Fruit fly (Drosophila melanogaster) whole organism, embryonic: ENCODE measurements around the gene CG42814.

Experiments
- Adf1 ChIP-seq: fragments of 200-800 bp; sonication (Bioruptor generic); IDR thresholded peaks from 2 replicates; pipeline ENCODE4 v1.3.6; 2022; ENCODE audit warnings: missing biosample characterization, missing genetic modification characterization
- CG10267 ChIP-seq: fragments of 200-800 bp; sonication (Bioruptor generic); optimal IDR thresholded peaks from 2 replicates; lab custom pipeline; 2018; ENCODE audit warnings: missing biosample characterization, mild to moderate bottlenecking, missing genetic modification characterization, moderate library complexity
- CG10274 ChIP-seq: fragments of 200-800 bp; sonication (Bioruptor generic); optimal IDR thresholded peaks from 3 replicates; lab custom pipeline; 2017; ENCODE audit warnings: missing biosample characterization, mild to moderate bottlenecking, missing genetic modification characterization
- CG10654 ChIP-seq: fragments of 200-800 bp; sonication (Bioruptor generic); optimal IDR thresholded peaks from 2 replicates; lab custom pipeline; 2016; ENCODE audit warnings: missing biosample characterization, missing genetic modification characterization
- CG12155 ChIP-seq: fragments of 200-800 bp; sonication (Bioruptor generic); optimal IDR thresholded peaks from 3 replicates; lab custom pipeline; 2016; ENCODE audit warnings: missing biosample characterization, missing genetic modification characterization
- CG12219 ChIP-seq: fragments of 200-800 bp; sonication (Bioruptor generic); optimal IDR thresholded peaks from 3 replicates; lab custom pipeline; 2018; ENCODE audit warnings: missing biosample characterization, mild to moderate bottlenecking, missing genetic modification characterization
- CG12659 ChIP-seq: fragments of 200-800 bp; sonication (Bioruptor generic); optimal IDR thresholded peaks from 3 replicates; lab custom pipeline; 2017; ENCODE audit warnings: mild to moderate bottlenecking, missing biosample characterization, missing genetic modification reagents, missing genetic modification characterization
- CG12744 ChIP-seq: fragments of 200-800 bp; sonication (Bioruptor generic); optimal IDR thresholded peaks from 2 replicates; lab custom pipeline; 2016; ENCODE audit warnings: missing biosample characterization, missing genetic modification characterization
- CG14050 ChIP-seq: fragments of 200-800 bp; sonication (Bioruptor generic); IDR thresholded peaks from 3 replicates; pipeline ENCODE4 v1.3.6; 2022; ENCODE audit warnings: missing biosample characterization, missing genetic modification characterization
- CG1529 ChIP-seq: fragments of 200-800 bp; sonication (Bioruptor generic); optimal IDR thresholded peaks from 3 replicates; lab custom pipeline; 2018; ENCODE audit warnings: missing biosample characterization, missing genetic modification characterization
- CG15479 ChIP-seq: fragments of 200-800 bp; sonication (Bioruptor generic); optimal IDR thresholded peaks from 3 replicates; lab custom pipeline; 2019; ENCODE audit warnings: missing biosample characterization, mild to moderate bottlenecking, missing genetic modification characterization, moderate library complexity
- CG17385 ChIP-seq: fragments of 200-800 bp; sonication (Bioruptor generic); optimal IDR thresholded peaks from 3 replicates; lab custom pipeline; 2018; ENCODE audit warnings: missing biosample characterization, mild to moderate bottlenecking, missing genetic modification characterization
- CG18764 ChIP-seq: fragments of 200-800 bp; sonication (Bioruptor generic); optimal IDR thresholded peaks from 3 replicates; lab custom pipeline; 2016; ENCODE audit warnings: missing biosample characterization, missing genetic modification characterization
- CG2116 ChIP-seq: fragments of 200-800 bp; sonication (Bioruptor generic); optimal IDR thresholded peaks from 3 replicates; lab custom pipeline; 2018; ENCODE audit warnings: missing biosample characterization, mild to moderate bottlenecking, missing genetic modification characterization
- CG30431 ChIP-seq: fragments of 200-800 bp; sonication (Bioruptor generic); optimal IDR thresholded peaks from 2 replicates; lab custom pipeline; 2017; ENCODE audit warnings: missing biosample characterization, missing genetic modification characterization
- CG34224 ChIP-seq: fragments of 200-800 bp; sonication (Bioruptor generic); IDR thresholded peaks from 3 replicates; pipeline ENCODE4 v1.3.6; 2022; ENCODE audit warnings: missing biosample characterization, missing genetic modification characterization; ENCODE audit not compliant: partially characterized antibody
- CG5953 ChIP-seq: fragments of 200-800 bp; sonication (Bioruptor generic); IDR thresholded peaks from 2 replicates; pipeline ENCODE4 v1.3.6; 2022; ENCODE audit warnings: missing biosample characterization, missing genetic modification characterization
- CG7786 ChIP-seq: fragments of 200-800 bp; sonication (Bioruptor generic); optimal IDR thresholded peaks from 2 replicates; lab custom pipeline; 2016; ENCODE audit warnings: missing biosample characterization, missing genetic modification characterization
- CG8478 ChIP-seq: fragments of >200 bp; optimal IDR thresholded peaks from 2 replicates; lab custom pipeline; 2018
- CG9817 ChIP-seq: fragments of 200-800 bp; sonication (Bioruptor generic); optimal IDR thresholded peaks from 2 replicates; lab custom pipeline; 2018; ENCODE audit warnings: missing biosample characterization, mild to moderate bottlenecking, missing genetic modification characterization, moderate library complexity
- Dad ChIP-seq: fragments of 200-800 bp; sonication (Bioruptor generic); optimal IDR thresholded peaks from 3 replicates; lab custom pipeline; 2016; ENCODE audit warnings: missing biosample characterization, missing genetic modification characterization
- Dek ChIP-seq: fragments of 200-800 bp; sonication (Bioruptor generic); optimal IDR thresholded peaks from 3 replicates; lab custom pipeline; 2019; ENCODE audit warnings: missing biosample characterization, mild to moderate bottlenecking, missing genetic modification characterization, moderate library complexity
- Ets97D ChIP-seq: fragments of 200-800 bp; sonication (Bioruptor generic); optimal IDR thresholded peaks from 3 replicates; lab custom pipeline; 2016; ENCODE audit warnings: missing biosample characterization, missing genetic modification characterization
- Fer2 ChIP-seq: fragments of 200-800 bp; sonication (Bioruptor generic); optimal IDR thresholded peaks from 2 replicates; lab custom pipeline; 2018; ENCODE audit warnings: missing biosample characterization, mild to moderate bottlenecking, missing genetic modification characterization, moderate library complexity
- HLH3B ChIP-seq: fragments of 200-800 bp; sonication (Bioruptor generic); IDR thresholded peaks from 2 replicates; pipeline ENCODE4 v1.3.6; 2022; ENCODE audit warnings: missing biosample characterization, missing genetic modification characterization
- Lpt ChIP-seq: fragments of >200 bp; optimal IDR thresholded peaks from 2 replicates; lab custom pipeline; 2018; ENCODE audit warnings: missing biosample characterization, missing genetic modification characterization
- NFAT ChIP-seq: fragments of 200-800 bp; sonication (Bioruptor generic); IDR thresholded peaks from 2 replicates; pipeline ENCODE4 v1.3.6; 2022; ENCODE audit warnings: missing biosample characterization, missing genetic modification characterization
- Scr ChIP-seq: fragments of 200-800 bp; sonication (Bioruptor generic); IDR thresholded peaks from 2 replicates; pipeline ENCODE4 v1.3.6; 2022; ENCODE audit warnings: missing biosample characterization, missing genetic modification characterization; ENCODE audit not compliant: partially characterized antibody
- Xbp1 ChIP-seq: fragments of 200-800 bp; sonication (Bioruptor generic); optimal IDR thresholded peaks from 3 replicates; lab custom pipeline; 2016; ENCODE audit warnings: missing biosample characterization, mild to moderate bottlenecking, missing genetic modification characterization
- bab2 ChIP-seq: fragments of 200-800 bp; sonication (Bioruptor generic); optimal IDR thresholded peaks from 2 replicates; lab custom pipeline; 2016; ENCODE audit warnings: missing biosample characterization, missing genetic modification characterization
- bcd ChIP-seq: fragments of 200-800 bp; sonication (Bioruptor generic); optimal IDR thresholded peaks from 2 replicates; lab custom pipeline; 2017; ENCODE audit warnings: missing biosample characterization, mild to moderate bottlenecking, missing genetic modification characterization
- cg ChIP-seq: fragments of 200-800 bp; sonication (Bioruptor generic); optimal IDR thresholded peaks from 3 replicates; lab custom pipeline; 2019; ENCODE audit warnings: missing biosample characterization, mild to moderate bottlenecking, missing genetic modification characterization, moderate library complexity
- chm ChIP-seq: fragments of 200-800 bp; sonication (Bioruptor generic); IDR thresholded peaks from 2 replicates; pipeline ENCODE4 v1.3.6; 2022; ENCODE audit warnings: missing biosample characterization, missing genetic modification characterization
- dmrt11E ChIP-seq: fragments of 200-800 bp; sonication (Bioruptor generic); optimal IDR thresholded peaks from 3 replicates; lab custom pipeline; 2018; ENCODE audit warnings: missing biosample characterization, mild to moderate bottlenecking, missing genetic modification characterization, moderate library complexity
- fd102C ChIP-seq: fragments of 200-800 bp; sonication (Bioruptor generic); optimal IDR thresholded peaks from 2 replicates; lab custom pipeline; 2018; ENCODE audit warnings: missing biosample characterization, mild to moderate bottlenecking, missing genetic modification characterization, moderate library complexity
- gro ChIP-seq: fragments of 200-800 bp; sonication (Bioruptor generic); optimal IDR thresholded peaks from 2 replicates; lab custom pipeline; 2016; ENCODE audit warnings: missing biosample characterization, missing genetic modification characterization
- kah ChIP-seq: fragments of 200-800 bp; sonication (Bioruptor generic); optimal IDR thresholded peaks from 2 replicates; lab custom pipeline; 2018; ENCODE audit warnings: missing biosample characterization, mild to moderate bottlenecking, missing genetic modification characterization
- kni ChIP-seq: fragments of 200-800 bp; sonication (Bioruptor generic); optimal IDR thresholded peaks from 3 replicates; lab custom pipeline; 2017; ENCODE audit warnings: mild to moderate bottlenecking, missing biosample characterization, missing genetic modification reagents, missing genetic modification characterization
- nau ChIP-seq: fragments of 200-800 bp; sonication (Bioruptor generic); optimal IDR thresholded peaks from 3 replicates; lab custom pipeline; 2017; ENCODE audit warnings: missing biosample characterization, mild to moderate bottlenecking, missing genetic modification characterization, missing genetic modification reagents
- nerfin-1 ChIP-seq: fragments of 200-800 bp; sonication (Bioruptor generic); optimal IDR thresholded peaks from 3 replicates; lab custom pipeline; 2019; ENCODE audit warnings: missing biosample characterization, mild to moderate bottlenecking, missing genetic modification characterization, moderate library complexity
- nerfin-2 ChIP-seq: fragments of 200-800 bp; sonication (Bioruptor generic); IDR thresholded peaks from 2 replicates; pipeline ENCODE4 v1.3.6; 2022; ENCODE audit warnings: missing biosample characterization, missing genetic modification characterization; ENCODE audit not compliant: partially characterized antibody
- otp ChIP-seq: fragments of 200-800 bp; sonication (Bioruptor generic); IDR thresholded peaks from 3 replicates; pipeline ENCODE4, ENCODE4 v1.3.6; 2022; ENCODE audit warnings: missing biosample characterization, missing genetic modification characterization
- pho ChIP-seq: fragments of 200-800 bp; sonication (Bioruptor generic); optimal IDR thresholded peaks from 2 replicates; lab custom pipeline; 2016; ENCODE audit warnings: missing biosample characterization, missing genetic modification characterization
- ranshi ChIP-seq: fragments of 200-800 bp; sonication (Bioruptor generic); IDR thresholded peaks from 2 replicates; pipeline ENCODE4 v1.3.6; 2022; ENCODE audit warnings: missing biosample characterization, missing genetic modification characterization
- sc ChIP-seq, 3 experiments: fragments of >200 bp in 2 of 3; fragments of 200-800 bp in 1 of 3; sonication (Bioruptor generic) in 1 of 3; optimal IDR thresholded peaks; 2 replicates in 2 of 3; 3 replicates in 1 of 3; lab custom pipeline; 2017; ENCODE audit warnings: mild to moderate bottlenecking in 1 of 3, missing biosample characterization in 1 of 3, missing genetic modification characterization in 1 of 3, missing genetic modification reagents in 1 of 3
- sr ChIP-seq: fragments of 200-800 bp; sonication (Bioruptor generic); IDR thresholded peaks from 3 replicates; pipeline ENCODE4 v1.3.6; 2022; ENCODE audit warnings: missing biosample characterization, missing genetic modification characterization
- unpg ChIP-seq: fragments of 200-800 bp; sonication (Bioruptor generic); optimal IDR thresholded peaks from 3 replicates; lab custom pipeline; 2018; ENCODE audit warnings: missing biosample characterization, mild to moderate bottlenecking, missing genetic modification characterization, moderate library complexity
- wor ChIP-seq: fragments of 200-800 bp; sonication (Bioruptor generic); IDR thresholded peaks from 2 replicates; pipeline ENCODE4 v1.3.6; 2022; ENCODE audit warnings: missing biosample characterization, missing genetic modification characterization
- zen ChIP-seq: fragments of 200-800 bp; sonication (Bioruptor generic); optimal IDR thresholded peaks from 3 replicates; lab custom pipeline; 2018; ENCODE audit warnings: missing biosample characterization, mild to moderate bottlenecking, missing genetic modification characterization, moderate library complexity

The CG42814 gene

DNA sequence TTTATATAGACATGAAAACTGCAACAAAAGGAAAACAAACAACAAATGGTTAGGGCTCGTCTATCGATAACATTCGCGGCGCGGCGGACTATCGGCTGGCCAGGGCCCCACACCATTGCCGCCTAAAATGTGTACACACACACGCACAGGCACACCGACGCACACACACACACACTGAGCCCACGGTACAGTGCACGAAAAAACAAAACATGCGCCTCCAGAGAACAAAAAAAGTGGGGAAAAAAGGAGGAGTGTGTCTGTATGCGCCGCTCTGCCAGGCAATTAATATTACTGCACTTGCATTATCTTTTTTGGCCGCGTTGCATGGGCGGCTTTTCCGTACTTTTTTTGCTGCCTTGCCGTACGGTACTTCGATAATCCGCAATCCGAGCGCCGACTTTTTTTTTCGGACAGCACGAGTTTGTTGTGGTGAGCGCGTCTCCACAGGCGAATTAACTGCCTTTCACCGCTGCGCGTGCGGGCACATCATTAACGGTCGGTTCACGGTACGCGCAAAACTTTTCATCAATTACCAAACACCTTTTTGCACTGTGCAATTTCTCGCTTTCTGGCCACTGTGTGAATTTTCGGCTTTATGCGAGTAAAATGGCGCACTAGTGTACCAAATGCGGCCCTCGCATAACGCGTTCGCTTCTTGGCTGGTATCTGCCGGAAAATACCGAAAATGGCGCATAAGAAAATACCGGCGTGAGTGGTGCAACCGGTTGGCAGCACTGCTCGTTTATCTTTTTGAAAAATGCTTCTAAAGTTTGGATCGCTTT, 34.4 kb upstream of the CG42814 start, which contains the start of gene woc (continued):
- TF ChIP-seq CG12659 (GFP tag; lab: Kevin White, UChicago) (peak; percentile 78), CG14050 (GFP tag; lab: Robert Waterston, UW) (peak; percentile 27; the same call in 1 of the 3 replicates), CG15479 (GFP tag; lab: Kevin White, UChicago) (peak; percentile 85), Dek (tag; lab: Kevin White, UChicago) (no peak), kni (GFP tag; lab: Kevin White, UChicago) (no peak), CG30431 (GFP tag; lab: Kevin White, UChicago) (peak; percentile 46), Dad (GFP tag; lab: Kevin White, UChicago) (no peak), wor (no peak), Xbp1 (peak; percentile 48), Scr (GFP tag; lab: Robert Waterston, UW) (peak; percentile 79), nerfin-1 (peak; percentile 40), CG12219 (no peak), otp (GFP tag; lab: Robert Waterston, UW) (no peak; the same call in 2 of the 3 replicates), CG10654 (GFP tag; lab: Kevin White, UChicago) (peak; percentile 32), HLH3B (GFP tag; lab: Robert Waterston, UW) (peak; percentile 52; the same call in 1 of the 2 replicates), nerfin-2 (GFP tag; lab: Robert Waterston, UW) (peak; percentile 83), Fer2 (tag; lab: Kevin White, UChicago) (no peak), CG17385 (GFP tag; lab: Kevin White, UChicago) (no peak), CG10274 (no peak), Lpt (no peak), ranshi (no peak; the same call in 1 of the 2 replicates), sr (GFP tag; lab: Robert Waterston, UW) (peak; percentile 59; the same call in 1 of the 3 replicates), cg (peak; percentile 98), chm (GFP tag; lab: Robert Waterston, UW) (peak; percentile 63; the same call in 1 of the 2 replicates), bab2 (GFP tag; lab: Kevin White, UChicago) (peak; percentile 46), Adf1 (GFP tag; lab: Robert Waterston, UW) (peak; percentile 59), sc (optimal IDR thresholded peaks at IDR 0.05; lab: Kevin White, UChicago) (no peak), sc (GFP tag; optimal IDR thresholded peaks at IDR 0.05; lab: Kevin White, UChicago) (no peak), CG8478 (peak; percentile 88), CG12744 (GFP tag; lab: Kevin White, UChicago) (no peak), gro (GFP tag; lab: Kevin White, UChicago) (no peak), nau (GFP tag; lab: Kevin White, UChicago) (no peak), CG12155 (no peak), bcd (GFP tag; lab: Kevin White, UChicago) (peak; percentile 54), CG7786 (peak; percentile 65), CG18764 (no peak), CG1529 (GFP tag; lab: Kevin White, UChicago) (no peak), Ets97D (GFP tag; lab: Kevin White, UChicago) (peak; percentile 76), kah (no peak), NFAT (GFP tag; lab: Robert Waterston, UW) (peak; percentile 55; the same call in 1 of the 2 replicates), CG9817 (tag; lab: Kevin White, UChicago) (no peak), fd102C (GFP tag; lab: Kevin White, UChicago) (no peak), zen (tag; lab: Kevin White, UChicago) (peak; percentile 23), unpg (GFP tag; lab: Kevin White, UChicago) (no peak), pho (GFP tag; lab: Kevin White, UChicago) (peak; percentile 61), CG2116 (GFP tag; lab: Kevin White, UChicago) (peak; percentile 63), CG5953 (GFP tag; lab: Robert Waterston, UW) (no peak), CG10267 (tag; lab: Kevin White, UChicago) (peak; percentile 23), CG34224 (GFP tag; lab: Robert Waterston, UW) (peak; percentile 88), dmrt11E (no peak)
